Worm (Caenorhabditis elegans) whole organism, mixed stage, embryonic: ENCODE data around the gene mec-4.

Experiments
- elt-3 ChIP-seq: fragments of 150-350 bp; optimal IDR thresholded peaks from 2 replicates; lab custom pipeline; 2014; ENCODE audit warnings: missing biosample characterization, missing genetic modification characterization
- flh-1 ChIP-seq: fragments of 200-800 bp; sonication (Bioruptor generic); optimal IDR thresholded peaks from 2 replicates; lab custom pipeline; 2018; ENCODE audit warnings: mild to moderate bottlenecking, missing genetic modification characterization, moderate library complexity, missing compliant biosample characterization
- mab-5 ChIP-seq: fragments of 150-350 bp; optimal IDR thresholded peaks from 2 replicates; lab custom pipeline; 2014; ENCODE audit warnings: missing biosample characterization, missing genetic modification characterization
- mls-2 ChIP-seq: sonication (generic microtip); optimal IDR thresholded peaks from 2 replicates; lab custom pipeline; 2016; ENCODE audit warnings: mild to moderate bottlenecking, missing genetic modification characterization, moderate library complexity, missing compliant biosample characterization
- nhr-12 ChIP-seq: fragments of 150-350 bp; optimal IDR thresholded peaks from 2 replicates; lab custom pipeline; 2014; ENCODE audit warnings: missing biosample characterization, missing genetic modification characterization
- nhr-237 ChIP-seq: fragments of 150-350 bp; optimal IDR thresholded peaks from 2 replicates; lab custom pipeline; 2014; ENCODE audit warnings: missing biosample characterization, missing genetic modification characterization
- nhr-28 ChIP-seq: fragments of 150-350 bp; optimal IDR thresholded peaks from 2 replicates; lab custom pipeline; 2014; ENCODE audit warnings: missing biosample characterization, missing genetic modification characterization
- snpc-4 ChIP-seq: fragments of 150-350 bp; optimal IDR thresholded peaks from 2 replicates; lab custom pipeline; 2014; ENCODE audit warnings: missing biosample characterization, missing genetic modification characterization
- unc-39 ChIP-seq: fragments of 150-350 bp; optimal IDR thresholded peaks from 2 replicates; lab custom pipeline; 2014; ENCODE audit warnings: missing biosample characterization, missing genetic modification characterization
- unc-62 ChIP-seq: fragments of 150-350 bp; optimal IDR thresholded peaks from 2 replicates; lab custom pipeline; 2014; ENCODE audit warnings: missing biosample characterization, missing genetic modification reagents, missing genetic modification characterization
- zip-8 ChIP-seq: fragments of 150-350 bp; optimal IDR thresholded peaks from 2 replicates; lab custom pipeline; 2014; ENCODE audit warnings: missing biosample characterization, missing genetic modification characterization

DNA sequence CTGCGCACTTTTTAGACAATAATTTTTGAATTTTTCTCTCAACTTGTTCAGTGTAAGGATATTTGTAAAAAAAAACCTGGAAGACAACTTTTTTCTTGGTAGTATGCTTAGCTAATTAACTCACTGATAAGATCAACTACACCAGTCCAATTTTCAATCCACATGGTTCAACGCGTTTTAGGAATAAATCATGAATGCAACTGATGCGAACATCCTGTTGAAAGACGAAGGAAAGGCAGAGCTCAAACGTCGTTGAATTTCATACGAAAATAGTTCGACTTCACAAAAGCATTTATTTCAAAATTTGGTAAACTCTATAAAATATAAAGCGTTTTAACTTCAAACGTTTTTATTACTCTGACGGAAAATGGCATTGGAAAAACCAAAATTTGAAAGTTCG, 33.8 kb upstream of the mec-4 start, which contains the start of gene dyla-1:
- TF ChIP-seq zip-8 (tag; lab: Kevin White, UChicago) (no peak), unc-62 (GFP tag; lab: Kevin White, UChicago) (no peak), nhr-237 (tag; lab: Kevin White, UChicago) (no peak), flh-1 (GFP tag; lab: Kevin White, UChicago) (no peak), snpc-4 (tag; lab: Kevin White, UChicago) (no peak), mab-5 (no peak), elt-3 (tag; lab: Kevin White, UChicago) (no peak), nhr-12 (tag; lab: Kevin White, UChicago) (no peak), unc-39 (tag; lab: Kevin White, UChicago) (no peak), mls-2 (tag; lab: Kevin White, UChicago) (no peak), nhr-28 (tag; lab: Kevin White, UChicago) (no peak)
